Worm (Caenorhabditis elegans): Measurements from ENCODE around the gene W03G11.2.

- TF ChIP-seq snpc-4 (tag; optimal IDR thresholded peaks at IDR 0.05) (no peak), R02D3.7 (tag; optimal IDR thresholded peaks at IDR 0.05) (no peak), elt-1 (tag; optimal IDR thresholded peaks at IDR 0.05) (no peak), fos-1 (tag; optimal IDR thresholded peaks at IDR 0.05) (no peak), nhr-11 (tag; optimal IDR thresholded peaks at IDR 0.05) (no peak), lin-39 (tag; optimal IDR thresholded peaks at IDR 0.05) (no peak), mdl-1 (tag; optimal IDR thresholded peaks at IDR 0.05) (no peak), unc-62 (GFP tag; optimal IDR thresholded peaks at IDR 0.05) (no peak), F13H6.1 (tag; optimal IDR thresholded peaks at IDR 0.05) (no peak), skn-1 (tag; optimal IDR thresholded peaks at IDR 0.05) (no peak)
Observed at ce11 chrX:12097995-12098394, 10.4 kb downstream of the W03G11.2 start.

Measured in whole organism, L2 larva.